Fruit fly (Drosophila melanogaster): ENCODE results near the gene CG12003.
A peak's percentile ranks its signal among the peaks of the same experiment; 100 is the strongest.

CG12003 gene

DNA sequence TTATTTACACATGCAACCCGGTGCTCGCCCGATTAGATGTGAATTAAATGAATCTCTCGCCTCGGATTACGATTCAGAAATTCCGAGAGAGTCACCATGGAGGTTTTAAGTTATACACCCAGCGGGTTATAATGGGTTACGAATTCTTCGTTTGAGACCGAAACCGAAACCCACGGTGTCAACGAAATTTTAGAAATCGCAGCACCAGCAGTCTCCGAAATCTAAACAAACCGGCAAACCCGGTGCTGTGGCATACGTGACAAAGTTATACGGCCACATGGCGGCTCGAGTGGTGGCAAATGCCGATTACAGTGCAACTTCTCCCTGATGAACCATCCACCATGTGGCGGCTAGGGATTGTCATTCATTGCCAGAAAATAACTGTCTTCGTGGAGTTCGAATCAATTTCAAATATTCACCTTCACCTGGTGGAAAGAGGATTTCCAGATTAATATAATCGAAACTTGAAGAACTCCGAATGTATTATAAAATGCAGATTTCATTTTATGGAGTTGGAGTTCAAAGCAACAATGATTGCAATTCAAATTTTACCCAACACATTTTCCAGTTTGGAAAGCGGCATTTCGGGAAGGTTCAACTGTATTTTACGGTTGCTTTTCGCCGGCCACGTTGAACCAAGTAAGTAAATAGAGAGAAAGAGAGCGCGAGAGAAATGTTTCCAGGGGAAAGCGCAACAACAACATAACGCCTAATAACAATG is 49.2 kb upstream of the CG12003 start (continued):
- TF ChIP-seq zfh2 (GFP tag; optimal IDR thresholded peaks at IDR 0.05), result peak; percentile 59
- peak; percentile 62 for TF ChIP-seq CG5180 (GFP tag; optimal IDR thresholded peaks at IDR 0.05)
- TF ChIP-seq CG10321 (GFP tag; IDR thresholded peaks at IDR 0.05), result no peak
- TF ChIP-seq MBD-R2 (GFP tag; IDR thresholded peaks at IDR 0.05), result no peak
- TF ChIP-seq CG6683 (GFP tag; optimal IDR thresholded peaks at IDR 0.05), result no peak
- TF ChIP-seq stc (GFP tag; IDR thresholded peaks at IDR 0.05), result peak; percentile 68; the same call in 1 of the 2 replicates
- peak; percentile 56 for TF ChIP-seq pnt (GFP tag; optimal IDR thresholded peaks at IDR 0.05)
- peak; percentile 32 for TF ChIP-seq Atf3 (GFP tag; optimal IDR thresholded peaks at IDR 0.05)
- TF ChIP-seq twi (tag; optimal IDR thresholded peaks at IDR 0.05), result peak; percentile 76
- TF ChIP-seq salm (tag; optimal IDR thresholded peaks at IDR 0.05), result peak; percentile 55
- TF ChIP-seq bcd (GFP tag; optimal IDR thresholded peaks at IDR 0.05), result peak; percentile 60
- peak; percentile 58 for TF ChIP-seq Usf (GFP tag; optimal IDR thresholded peaks at IDR 0.05)
- TF ChIP-seq tx (GFP tag; optimal IDR thresholded peaks at IDR 0.05), result peak; percentile 52
- TF ChIP-seq crc (GFP tag; optimal IDR thresholded peaks at IDR 0.05), result no peak
- peak; percentile 70 for TF ChIP-seq Ptx1 (GFP tag; IDR thresholded peaks at IDR 0.05)
- no peak for TF ChIP-seq TFAM (GFP tag; optimal IDR thresholded peaks at IDR 0.05)
- TF ChIP-seq CG15479 (GFP tag; optimal IDR thresholded peaks at IDR 0.05), result no peak
- TF ChIP-seq luna (GFP tag; optimal IDR thresholded peaks at IDR 0.05), result no peak
- peak; percentile 71 for TF ChIP-seq Dip3 (GFP tag; optimal IDR thresholded peaks at IDR 0.05)
- peak; percentile 78 for TF ChIP-seq row (GFP tag; IDR thresholded peaks at IDR 0.05)
- peak; percentile 39 for TF ChIP-seq CG12769 (tag; optimal IDR thresholded peaks at IDR 0.05)
- TF ChIP-seq repo (GFP tag; optimal IDR thresholded peaks at IDR 0.05), result peak; percentile 43
- TF ChIP-seq ERR (GFP tag; optimal IDR thresholded peaks at IDR 0.05), result no peak
- no peak for TF ChIP-seq CG11085 (GFP tag; IDR thresholded peaks at IDR 0.05)
- no peak for TF ChIP-seq toy (GFP tag; IDR thresholded peaks at IDR 0.05)
- TF ChIP-seq BtbVII (GFP tag; optimal IDR thresholded peaks at IDR 0.05), result peak; percentile 26
- peak; percentile 5 for TF ChIP-seq Ets97D (GFP tag; optimal IDR thresholded peaks at IDR 0.05)
- peak; percentile 77 for TF ChIP-seq oc (tag; optimal IDR thresholded peaks at IDR 0.05)
- TF ChIP-seq CG16813 (GFP tag; IDR thresholded peaks at IDR 0.05; ENCODE audit: partially characterized antibody), result no peak
- peak; percentile 54 for TF ChIP-seq CG13624 (GFP tag; optimal IDR thresholded peaks at IDR 0.05)
- no peak for TF ChIP-seq pan (optimal IDR thresholded peaks at IDR 0.05)
- peak in 1 of 2 experiments; percentile 46 for TF ChIP-seq pan (GFP tag; optimal IDR thresholded peaks at IDR 0.05 in 1 of 2, IDR thresholded peaks at IDR 0.05 in 1 of 2)
- TF ChIP-seq Doc2 (GFP tag; IDR thresholded peaks at IDR 0.05), result no peak
- TF ChIP-seq sima (GFP tag; optimal IDR thresholded peaks at IDR 0.05), result no peak
- peak; percentile 45 for TF ChIP-seq CG8281 (tag; optimal IDR thresholded peaks at IDR 0.05)
- TF ChIP-seq CG18764 (GFP tag; optimal IDR thresholded peaks at IDR 0.05), result peak; percentile 33
- TF ChIP-seq schlank (tag; optimal IDR thresholded peaks at IDR 0.05), result no peak
- TF ChIP-seq CG2116 (GFP tag; optimal IDR thresholded peaks at IDR 0.05), result peak; percentile 34
- no peak for TF ChIP-seq CG7928 (GFP tag; optimal IDR thresholded peaks at IDR 0.05)
- TF ChIP-seq CG12744 (GFP tag; optimal IDR thresholded peaks at IDR 0.05), result peak; percentile 16
- TF ChIP-seq Max (GFP tag; optimal IDR thresholded peaks at IDR 0.05), result peak; percentile 59
- peak; percentile 69 for TF ChIP-seq CG6813 (GFP tag; optimal IDR thresholded peaks at IDR 0.05)
- TF ChIP-seq Nf-YB (GFP tag; optimal IDR thresholded peaks at IDR 0.05), result peak; percentile 33
- peak; percentile 40 for TF ChIP-seq pho (GFP tag; optimal IDR thresholded peaks at IDR 0.05)
- TF ChIP-seq nerfin-1 (tag; optimal IDR thresholded peaks at IDR 0.05), result peak; percentile 70
- no peak for TF ChIP-seq nerfin-2 (GFP tag; IDR thresholded peaks at IDR 0.05; ENCODE audit: partially characterized antibody)
- TF ChIP-seq caup (GFP tag; optimal IDR thresholded peaks at IDR 0.05; ENCODE audit: severe bottlenecking), result peak; percentile 54
- no peak for TF ChIP-seq H15 (GFP tag; IDR thresholded peaks at IDR 0.05)
- TF ChIP-seq Asciz (GFP tag; optimal IDR thresholded peaks at IDR 0.05), result peak; percentile 76
- peak; percentile 70 for TF ChIP-seq CG16815 (GFP tag; optimal IDR thresholded peaks at IDR 0.05)

All from whole organism, embryonic.